Fruit fly (Drosophila melanogaster) whole organism, embryonic: Measurements from ENCODE around the gene gb.

Experiments used
- CG8281 ChIP-seq: fragments of 200-800 bp; sonication (Bioruptor generic); optimal IDR thresholded peaks from 2 replicates; lab custom pipeline; 2018; ENCODE audit warnings: missing biosample characterization, mild to moderate bottlenecking, missing genetic modification characterization, moderate library complexity
- Sox100B ChIP-seq: fragments of 200-800 bp; sonication (Bioruptor generic); optimal IDR thresholded peaks from 3 replicates; lab custom pipeline; 2018; ENCODE audit warnings: missing biosample characterization, mild to moderate bottlenecking, missing genetic modification characterization
- aop ChIP-seq: fragments of 200-800 bp; sonication (Bioruptor generic); IDR thresholded peaks from 2 replicates; pipeline ENCODE4 v1.3.6; 2022; ENCODE audit warnings: missing biosample characterization, missing genetic modification characterization
- sisA ChIP-seq: fragments of 200-800 bp; sonication (Bioruptor generic); IDR thresholded peaks from 2 replicates; pipeline ENCODE4 v1.3.6; 2022; ENCODE audit warnings: missing biosample characterization, missing genetic modification characterization
- tin ChIP-seq: fragments of 200-800 bp; sonication (Bioruptor generic); optimal IDR thresholded peaks from 3 replicates; lab custom pipeline; 2016; ENCODE audit warnings: missing biosample characterization, missing genetic modification characterization

dm6 chr3R:27075694-27076093 is 36.4 kb downstream of the gb start, which contains the start of gene CG14257:
- TF ChIP-seq aop = no peak
- no peak for TF ChIP-seq sisA
- TF ChIP-seq CG8281 (tag; lab: Kevin White, UChicago) = no peak
- TF ChIP-seq tin (GFP tag; lab: Kevin White, UChicago) = no peak
- no peak for TF ChIP-seq Sox100B (GFP tag; lab: Kevin White, UChicago)
